Worm (Caenorhabditis elegans) whole organism, L1 larva: ENCODE measurements around the gene C53C11.2.

Experiments
- ceh-90 ChIP-seq: sonication (generic microtip); optimal IDR thresholded peaks from 2 replicates; lab custom pipeline; 2016; ENCODE audit warnings: missing genetic modification characterization, missing compliant biosample characterization
- elt-2 ChIP-seq: sonication (generic microtip); optimal IDR thresholded peaks from 2 replicates; lab custom pipeline; 2016; ENCODE audit warnings: missing genetic modification characterization, mild to moderate bottlenecking, inconsistent platforms, missing compliant biosample characterization, missing genetic modification reagents
- lin-13 ChIP-seq: fragments of 150-350 bp; optimal IDR thresholded peaks from 2 replicates; lab custom pipeline; 2014; ENCODE audit warnings: missing biosample characterization, missing genetic modification reagents, missing genetic modification characterization
- mdl-1 ChIP-seq, 2 experiments: fragments of 150-350 bp; optimal IDR thresholded peaks; 2 replicates each; lab custom pipeline; 2014 to 2017; ENCODE audit warnings: missing biosample characterization in 2 of 2, missing genetic modification characterization in 2 of 2, inconsistent platforms in 1 of 2
- mef-2 ChIP-seq: fragments of 150-350 bp; optimal IDR thresholded peaks from 2 replicates; lab custom pipeline; 2014; ENCODE audit warnings: missing biosample characterization, missing genetic modification characterization
- mep-1 ChIP-seq: fragments of 150-350 bp; optimal IDR thresholded peaks from 2 replicates; lab custom pipeline; 2014; ENCODE audit warnings: missing biosample characterization, missing genetic modification characterization
- nhr-19 ChIP-seq: fragments of 200-800 bp; sonication (Bioruptor generic); conservative IDR thresholded peaks from 2 replicates; pipeline ENCODE4 v1.3.6; 2022; ENCODE audit warnings: missing genetic modification characterization, missing compliant biosample characterization
- nhr-237 ChIP-seq: fragments of 150-350 bp; optimal IDR thresholded peaks from 2 replicates; lab custom pipeline; 2014; ENCODE audit warnings: missing biosample characterization, missing genetic modification characterization
- nhr-28 ChIP-seq: fragments of 150-350 bp; optimal IDR thresholded peaks from 2 replicates; lab custom pipeline; 2014; ENCODE audit warnings: missing biosample characterization, missing genetic modification characterization
- nhr-76 ChIP-seq: sonication (generic microtip); optimal IDR thresholded peaks from 2 replicates; lab custom pipeline; 2017; ENCODE audit warnings: missing biosample characterization, missing genetic modification characterization
- nhr-90 ChIP-seq: sonication (generic microtip); optimal IDR thresholded peaks from 2 replicates; lab custom pipeline; 2016; ENCODE audit warnings: mild to moderate bottlenecking, missing genetic modification characterization, missing compliant biosample characterization; ENCODE audit not compliant: poor library complexity
- pqm-1 ChIP-seq: sonication (generic microtip); optimal IDR thresholded peaks from 3 replicates; lab custom pipeline; 2017; ENCODE audit warnings: missing biosample characterization, missing genetic modification characterization

DNA sequence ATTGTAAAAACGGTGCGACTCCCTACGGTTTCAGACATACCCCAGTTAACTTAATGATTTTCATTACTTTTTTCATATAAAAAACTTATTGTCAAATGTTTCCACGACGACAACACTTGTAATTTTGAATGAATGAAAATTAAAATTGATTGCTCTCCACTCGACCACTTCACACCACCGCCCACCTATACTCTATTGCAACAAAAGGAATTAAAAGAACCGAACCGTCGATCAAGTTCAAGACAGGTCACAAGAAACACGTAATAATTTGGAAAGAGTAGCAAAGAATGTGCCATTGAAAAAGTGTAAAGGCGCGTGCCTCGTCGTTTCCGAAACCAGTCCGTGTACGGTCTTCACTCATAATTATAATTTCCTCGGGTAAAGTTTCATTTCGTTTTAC is 26.1 kb downstream of the C53C11.2 start, which contains the start of gene F10D7.11:
- TF ChIP-seq ceh-90 (tag; lab: Kevin White, UChicago) = no peak
- TF ChIP-seq elt-2 = no peak
- no peak for TF ChIP-seq nhr-90 (tag; lab: Kevin White, UChicago)
- no peak for TF ChIP-seq nhr-19
- TF ChIP-seq nhr-28 (tag; lab: Kevin White, UChicago) = no peak
- no peak for TF ChIP-seq mef-2
- TF ChIP-seq pqm-1 = no peak
- TF ChIP-seq lin-13 (GFP tag; lab: Kevin White, UChicago) = no peak
- no peak for TF ChIP-seq nhr-237 (tag; lab: Kevin White, UChicago)
- no peak for TF ChIP-seq nhr-76 (tag; lab: Kevin White, UChicago)
- TF ChIP-seq mep-1 (tag; lab: Kevin White, UChicago) = no peak
- TF ChIP-seq mdl-1 (tag; optimal IDR thresholded peaks at IDR 0.05; lab: Kevin White, UChicago) = no peak
